Fruit fly (Drosophila melanogaster) whole organism: ENCODE results near the gene CG32686.

Source experiments
- CG8478 ChIP-seq: fragments of >200 bp; optimal IDR thresholded peaks from 2 replicates; lab custom pipeline; 2018; ENCODE audit warnings: inconsistent platforms
- Dll ChIP-seq: fragments of >200 bp; optimal IDR thresholded peaks from 2 replicates; lab custom pipeline; 2017
- EcR ChIP-seq, 2 experiments: fragments of >200 bp; optimal IDR thresholded peaks; 2 replicates each; lab custom pipeline; 2017; ENCODE audit warnings: missing biosample characterization in 2 of 2, missing genetic modification characterization in 2 of 2, missing genetic modification reagents in 2 of 2
- pan ChIP-seq: fragments of >200 bp; optimal IDR thresholded peaks from 2 replicates; lab custom pipeline; 2017
- psq ChIP-seq: fragments of >200 bp; optimal IDR thresholded peaks from 2 replicates; lab custom pipeline; 2017
- usp ChIP-seq: fragments of >200 bp; optimal IDR thresholded peaks from 2 replicates; lab custom pipeline; 2017; ENCODE audit warnings: missing biosample characterization, missing genetic modification characterization, mixed read lengths

The CG32686 gene

DNA sequence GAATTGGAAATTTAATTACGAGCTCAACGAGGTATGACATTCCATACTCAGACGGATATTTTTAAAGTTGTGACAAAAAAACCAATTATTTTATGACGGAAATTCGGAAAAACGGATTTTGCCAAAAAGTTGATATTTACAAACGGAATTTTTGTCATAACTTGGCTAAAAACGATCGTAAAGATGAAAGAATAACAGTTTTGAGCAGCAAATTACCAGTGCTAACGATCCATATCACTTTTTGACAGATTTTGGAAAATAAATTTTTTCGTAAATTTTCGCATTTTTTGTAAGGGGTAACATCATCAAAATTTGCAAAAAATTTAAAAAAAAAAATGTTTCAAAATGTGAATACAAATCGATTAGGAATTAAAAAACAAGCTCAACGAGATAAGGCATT is 34.6 kb downstream of the CG32686 start:
- TF ChIP-seq pan (lab: Kevin White, UChicago), result no peak
- TF ChIP-seq CG8478, result no peak
- TF ChIP-seq psq (lab: Kevin White, UChicago), result no peak
- TF ChIP-seq usp (GFP tag; lab: Kevin White, UChicago), result no peak
- TF ChIP-seq EcR (GFP tag; optimal IDR thresholded peaks at IDR 0.05; lab: Kevin White, UChicago), result no peak
- no peak for TF ChIP-seq Dll (lab: Kevin White, UChicago)

DNA sequence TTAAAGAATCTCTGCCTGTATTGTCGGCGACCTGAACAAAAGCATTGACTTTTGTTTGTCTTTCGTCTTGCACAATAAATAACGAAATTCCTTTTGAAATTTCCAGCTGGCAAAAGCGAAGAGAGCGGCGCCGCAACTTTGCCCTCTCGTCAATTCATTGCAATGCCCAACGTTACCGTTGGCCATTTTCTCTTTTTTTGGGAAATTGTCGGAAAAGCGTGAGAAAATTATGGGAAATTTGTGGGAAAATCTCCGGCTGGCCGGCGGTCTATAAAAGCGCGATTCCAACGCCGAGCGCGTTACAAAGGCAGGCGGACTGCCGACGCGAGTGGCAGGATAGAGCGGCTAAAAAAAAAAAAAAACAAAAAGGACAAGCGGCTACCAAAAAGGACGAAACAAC is 41.8 kb downstream of the CG32686 start, which contains the start of gene CG43740:
Gene CG43740, plus strand, starts transcription at position 301 of the 400 bp plus-strand sequence.
- no peak for TF ChIP-seq CG8478

DNA sequence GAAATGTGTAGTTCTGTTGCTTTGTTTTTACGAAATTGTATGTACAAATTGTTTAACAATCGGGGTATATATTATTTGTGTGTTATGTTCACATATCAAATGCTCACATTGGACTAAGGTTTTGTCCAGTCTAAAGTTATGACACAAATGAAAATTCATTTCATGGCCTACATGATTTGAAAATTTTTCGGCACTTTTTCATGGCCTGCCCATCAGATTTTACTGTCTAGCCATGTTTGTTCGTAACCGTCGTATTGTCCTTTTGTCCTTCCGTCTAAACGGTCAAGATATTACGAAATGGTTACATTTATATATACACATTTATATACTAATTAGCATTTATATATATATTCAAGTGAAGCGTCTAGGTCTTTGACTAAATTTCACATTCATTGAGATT is 43.4 kb downstream of the CG32686 start, which contains the start of gene CG15306:
Gene CG15306, minus strand, starts transcription at position 101 of the 400 bp plus-strand sequence.
- TF ChIP-seq psq (lab: Kevin White, UChicago) (no peak), usp (GFP tag; lab: Kevin White, UChicago) (no peak), pan (lab: Kevin White, UChicago) (no peak), Dll (lab: Kevin White, UChicago) (no peak), EcR (GFP tag; optimal IDR thresholded peaks at IDR 0.05; lab: Kevin White, UChicago) (no peak), CG8478 (no peak)

dm6 chrX:10329659-10330289 is 45.3 kb downstream of the CG32686 start, which contains the start of gene Gip:
Gene Gip, minus strand, starts transcription at chrX:10329872.
- TF ChIP-seq CG8478, result no peak
- TF ChIP-seq pan (lab: Kevin White, UChicago), result no peak
- no peak for TF ChIP-seq psq (lab: Kevin White, UChicago)
- no peak for TF ChIP-seq EcR (GFP tag; optimal IDR thresholded peaks at IDR 0.05; lab: Kevin White, UChicago)
- no peak for TF ChIP-seq usp (GFP tag; lab: Kevin White, UChicago)
- TF ChIP-seq Dll (lab: Kevin White, UChicago), result no peak

DNA sequence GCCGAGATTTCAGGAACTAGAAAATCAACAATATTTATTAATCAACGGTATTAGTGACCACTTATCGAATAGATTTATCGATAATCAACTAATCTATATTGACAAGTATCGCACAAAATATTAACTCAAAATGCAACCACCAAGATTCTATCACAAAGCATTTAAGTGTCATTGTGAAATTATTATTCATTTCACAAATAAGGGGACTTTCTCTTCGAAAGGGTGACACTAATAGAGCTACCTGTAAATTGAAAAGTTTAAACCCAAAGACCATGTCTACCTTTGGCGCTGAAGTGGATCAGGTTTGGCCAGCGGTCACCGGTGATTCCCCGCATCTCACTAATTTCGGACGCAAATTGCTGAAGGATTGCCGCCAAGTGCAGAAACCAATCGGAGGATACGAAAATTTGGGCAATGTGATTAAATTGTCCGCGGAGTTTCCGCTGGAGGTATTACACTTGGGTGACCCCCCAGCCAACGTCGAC is 48.7 kb downstream of the CG32686 start, which contains the start of gene CG2909:
Gene CG2909, plus strand, starts transcription at position 119 of the 485 bp plus-strand sequence.
- TF ChIP-seq CG8478 (no peak), Dll (lab: Kevin White, UChicago) (no peak), pan (lab: Kevin White, UChicago) (no peak), EcR (GFP tag; optimal IDR thresholded peaks at IDR 0.05; lab: Kevin White, UChicago) (no peak), psq (lab: Kevin White, UChicago) (no peak), usp (GFP tag; lab: Kevin White, UChicago) (no peak)

DNA sequence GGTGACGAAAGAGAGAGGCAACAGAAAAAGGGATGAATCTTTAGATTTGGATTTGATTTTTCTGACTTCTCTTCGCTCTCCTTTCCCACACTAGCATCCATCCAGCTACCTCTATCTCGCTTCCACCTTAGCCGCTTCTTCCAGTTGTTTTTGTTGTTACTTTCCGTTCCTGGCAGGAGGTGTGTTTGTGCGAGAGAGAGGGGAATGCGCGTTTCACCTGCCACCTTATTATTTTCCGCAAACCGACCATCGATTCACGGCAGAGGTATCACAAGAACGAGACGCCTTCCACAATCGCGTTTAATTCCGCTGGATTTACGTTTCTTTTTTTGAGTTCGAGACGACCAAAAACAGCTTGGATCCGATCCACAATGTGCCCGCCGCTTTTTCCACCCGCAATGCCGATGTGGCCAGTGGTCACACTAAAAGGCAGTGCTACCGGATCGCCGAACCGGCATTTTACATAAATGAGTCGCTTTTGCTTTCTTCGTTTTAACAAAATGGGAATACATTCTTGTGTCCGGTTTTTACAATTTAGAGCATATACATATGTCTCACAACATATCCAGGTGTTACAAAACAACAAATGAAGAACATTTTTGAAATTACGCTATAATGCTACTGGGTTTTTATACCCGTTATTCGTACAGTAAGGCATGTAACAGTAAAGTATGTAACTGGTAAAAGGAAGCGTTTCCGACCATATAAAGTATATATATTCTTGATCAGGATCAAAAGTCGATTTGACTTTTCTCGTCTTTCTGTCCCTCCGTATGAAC is 49.4 kb downstream of the CG32686 start, which contains the start of gene alpha-Man-Ia:
Gene alpha-Man-Ia, minus strand, starts transcription at position 392 of the 779 bp plus-strand sequence.
- no peak for TF ChIP-seq CG8478
- TF ChIP-seq usp (GFP tag; lab: Kevin White, UChicago), result no peak
- no peak for TF ChIP-seq Dll (lab: Kevin White, UChicago)
- no peak for TF ChIP-seq pan (lab: Kevin White, UChicago)
- TF ChIP-seq psq (lab: Kevin White, UChicago), result no peak
- no peak for TF ChIP-seq EcR (GFP tag; optimal IDR thresholded peaks at IDR 0.05; lab: Kevin White, UChicago)

DNA sequence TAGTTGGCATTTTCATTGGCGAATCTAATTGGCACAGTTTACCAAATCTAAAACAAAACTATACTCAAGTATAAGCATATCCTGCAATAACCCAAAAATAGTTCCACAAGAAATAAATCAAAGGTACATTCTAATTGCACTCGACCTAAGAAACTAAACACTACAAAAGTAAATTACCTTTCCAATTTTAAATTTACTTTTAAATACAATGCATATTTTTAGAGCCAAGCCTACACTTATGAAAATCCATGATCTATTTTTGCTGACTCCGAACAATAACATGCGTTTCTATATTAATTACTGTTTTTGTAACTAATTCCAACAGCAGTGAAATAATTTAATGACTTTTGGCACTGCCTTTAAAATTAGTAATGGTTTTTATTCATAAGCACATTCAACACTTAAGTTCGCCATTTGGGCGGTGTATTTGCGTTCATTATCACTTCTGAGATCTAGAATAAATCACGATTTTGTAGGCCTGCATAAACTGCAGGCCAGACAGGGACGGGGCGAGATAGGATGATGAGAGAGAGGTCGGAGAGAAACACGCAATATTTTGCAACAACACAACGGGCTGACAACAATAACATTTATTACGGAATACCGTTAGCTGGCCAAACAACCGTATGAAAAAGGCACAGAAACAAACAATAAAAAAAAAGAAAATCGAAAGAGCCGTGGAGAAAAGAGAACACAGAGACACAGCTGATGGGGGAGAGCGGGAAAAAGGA is 50.1 kb downstream of the CG32686 start:
- TF ChIP-seq pan (lab: Kevin White, UChicago), result no peak
- no peak for TF ChIP-seq EcR (GFP tag; optimal IDR thresholded peaks at IDR 0.05; lab: Kevin White, UChicago)

- no peak for TF ChIP-seq Dll (lab: Kevin White, UChicago)
- no peak for TF ChIP-seq usp (GFP tag; lab: Kevin White, UChicago)
- no peak for TF ChIP-seq EcR (GFP tag; optimal IDR thresholded peaks at IDR 0.05; lab: Kevin White, UChicago)
- no peak for TF ChIP-seq CG8478
- no peak for TF ChIP-seq psq (lab: Kevin White, UChicago)
- no peak for TF ChIP-seq pan (lab: Kevin White, UChicago)
These were observed 52.8 kb downstream of the CG32686 start for dm6 chrX:10322292-10322691.
